Worm (Caenorhabditis elegans): ENCODE measurements around the gene Y11D7A.8.

DNA sequence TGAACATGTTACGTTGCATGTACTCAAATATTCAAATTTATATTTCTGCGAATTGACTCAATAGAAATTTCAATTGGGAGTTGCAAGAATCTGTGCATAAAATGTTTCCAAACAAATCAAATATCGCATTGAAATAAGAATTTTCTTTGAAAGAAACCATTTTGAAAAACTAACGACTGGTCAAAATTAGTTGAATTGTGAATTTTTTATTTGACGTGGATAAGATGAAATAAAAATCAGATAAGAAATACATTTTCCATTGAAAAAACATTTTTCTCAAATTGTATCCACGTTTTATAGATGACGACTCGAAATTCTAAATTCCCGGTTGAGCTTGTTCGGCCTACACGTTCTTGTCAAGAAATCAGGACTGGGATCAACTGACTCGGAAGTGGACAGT, 26.4 kb upstream of the Y11D7A.8 start, which contains the start of gene C46C2.3:
- TF ChIP-seq W03F9.2 (tag; optimal IDR thresholded peaks at IDR 0.05) (no peak), him-1 (tag; optimal IDR thresholded peaks at IDR 0.05) (no peak)

Data from whole organism, L4/young adult.